Worm (Caenorhabditis elegans) whole organism, midembryonic: Measurements from ENCODE around the gene lag-1.

Source experiments
- T22C8.4 ChIP-seq: fragments of 200-800 bp; sonication (Bioruptor generic); IDR thresholded peaks from 2 replicates; pipeline ENCODE4 v1.3.6; 2022; ENCODE audit warnings: missing genetic modification characterization, missing compliant biosample characterization
- cog-1 ChIP-seq: sonication (generic microtip); optimal IDR thresholded peaks from 2 replicates; lab custom pipeline; 2016; ENCODE audit warnings: missing genetic modification characterization, missing compliant biosample characterization
- flt-1 ChIP-seq: fragments of 200-800 bp; sonication (Bioruptor generic); IDR thresholded peaks from 2 replicates; pipeline ENCODE4 v1.3.6; 2022; ENCODE audit warnings: missing genetic modification characterization, missing compliant biosample characterization
- klf-2 ChIP-seq: fragments of 200-800 bp; sonication (Bioruptor generic); conservative IDR thresholded peaks from 2 replicates; pipeline ENCODE4 v1.3.6; 2022; ENCODE audit warnings: missing genetic modification reagents, missing genetic modification characterization, missing compliant biosample characterization
- med-1 ChIP-seq: sonication (generic microtip); optimal IDR thresholded peaks from 2 replicates; lab custom pipeline; 2017; ENCODE audit warnings: missing genetic modification characterization, mild to moderate bottlenecking, missing compliant biosample characterization, antibody characterized with exemption, missing genetic modification reagents; ENCODE audit not compliant: insufficient read depth
- ref-1 ChIP-seq: fragments of 200-800 bp; sonication (Bioruptor generic); conservative IDR thresholded peaks from 2 replicates; pipeline ENCODE4 v1.3.6; 2022; ENCODE audit warnings: missing genetic modification reagents, missing genetic modification characterization, missing compliant biosample characterization
- tab-1 ChIP-seq: fragments of 200-800 bp; sonication (Bioruptor generic); IDR thresholded peaks from 2 replicates; pipeline ENCODE4 v1.3.6; 2022; ENCODE audit warnings: missing genetic modification characterization, missing compliant biosample characterization
- ztf-23 ChIP-seq: fragments of 200-800 bp; sonication (Bioruptor generic); IDR thresholded peaks from 2 replicates; pipeline ENCODE4 v1.3.6; 2022; ENCODE audit warnings: missing genetic modification reagents, missing genetic modification characterization, missing compliant biosample characterization
- ztf-29 ChIP-seq: fragments of 200-800 bp; sonication (Bioruptor generic); IDR thresholded peaks from 2 replicates; pipeline ENCODE4 v1.3.6; 2022; ENCODE audit warnings: missing genetic modification reagents, missing genetic modification characterization, missing compliant biosample characterization

Gene lag-1

DNA sequence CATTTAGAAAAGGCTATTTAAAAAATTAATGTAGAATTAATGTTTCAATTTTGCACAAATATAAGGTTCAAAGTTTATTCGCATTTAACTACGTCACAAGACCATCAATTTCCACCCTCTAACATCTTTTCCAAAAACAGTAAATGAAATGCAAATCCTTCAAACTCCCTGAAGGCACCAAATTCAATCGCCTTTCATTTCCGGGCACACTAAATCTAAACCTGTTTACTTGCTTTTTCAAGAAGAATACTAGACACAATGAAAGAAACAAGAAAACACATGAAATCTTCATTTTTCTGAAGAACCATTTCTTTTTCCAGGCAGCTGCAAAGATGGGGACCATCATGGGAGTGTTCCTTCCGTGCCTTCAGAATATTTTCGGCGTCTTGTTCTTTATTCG is 30.0 kb upstream of the lag-1 start:
- no peak for TF ChIP-seq T22C8.4 (GFP tag; lab: Robert Waterston, UW)
- no peak for TF ChIP-seq klf-2 (GFP tag; lab: Robert Waterston, UW)
- TF ChIP-seq flt-1 (GFP tag; lab: Robert Waterston, UW): no peak
- no peak for TF ChIP-seq ztf-29 (GFP tag; lab: Robert Waterston, UW)
- TF ChIP-seq cog-1 (tag; lab: Kevin White, UChicago): no peak
- TF ChIP-seq tab-1 (GFP tag; lab: Robert Waterston, UW): no peak
- no peak for TF ChIP-seq ztf-23 (GFP tag; lab: Robert Waterston, UW)

DNA sequence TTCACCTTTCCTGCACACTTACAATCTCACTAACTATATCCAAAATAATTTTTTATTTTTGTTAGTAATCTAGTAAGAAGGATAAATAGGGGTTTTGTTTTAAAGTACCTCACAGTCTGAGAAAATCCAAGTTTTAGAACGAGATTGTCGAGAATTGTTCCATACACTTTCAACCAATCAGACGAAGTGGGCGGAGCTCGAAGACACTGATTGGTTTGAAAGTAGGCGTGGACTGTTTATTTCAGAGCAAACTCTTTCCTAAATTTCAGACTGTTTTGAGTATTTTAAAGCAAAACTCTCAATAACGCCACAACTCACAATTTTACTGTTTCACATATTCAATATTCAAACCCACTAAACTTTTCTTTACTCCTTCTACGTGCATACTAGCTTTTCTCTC is 24.2 kb upstream of the lag-1 start:
- TF ChIP-seq T22C8.4 (GFP tag; lab: Robert Waterston, UW): no peak
- TF ChIP-seq med-1: no peak
- no peak for TF ChIP-seq ref-1 (GFP tag; lab: Robert Waterston, UW)
- TF ChIP-seq klf-2 (GFP tag; lab: Robert Waterston, UW): no peak
- TF ChIP-seq ztf-29 (GFP tag; lab: Robert Waterston, UW): no peak
- TF ChIP-seq ztf-23 (GFP tag; lab: Robert Waterston, UW): no peak
- TF ChIP-seq cog-1 (tag; lab: Kevin White, UChicago): no peak
- TF ChIP-seq tab-1 (GFP tag; lab: Robert Waterston, UW): no peak
- TF ChIP-seq flt-1 (GFP tag; lab: Robert Waterston, UW): no peak

ce11 chrIV:6076128-6076527 is 19.1 kb upstream of the lag-1 start, which contains the start of gene cpg-20:
TSS of gene cpg-20 (minus strand) at chrIV:6076228.
- TF ChIP-seq klf-2 (GFP tag; lab: Robert Waterston, UW) (no peak), flt-1 (GFP tag; lab: Robert Waterston, UW) (no peak), T22C8.4 (GFP tag; lab: Robert Waterston, UW) (no peak), ref-1 (GFP tag; lab: Robert Waterston, UW) (no peak), ztf-23 (GFP tag; lab: Robert Waterston, UW) (no peak), tab-1 (GFP tag; lab: Robert Waterston, UW) (no peak), med-1 (no peak), ztf-29 (GFP tag; lab: Robert Waterston, UW) (no peak), cog-1 (tag; lab: Kevin White, UChicago) (no peak)

DNA sequence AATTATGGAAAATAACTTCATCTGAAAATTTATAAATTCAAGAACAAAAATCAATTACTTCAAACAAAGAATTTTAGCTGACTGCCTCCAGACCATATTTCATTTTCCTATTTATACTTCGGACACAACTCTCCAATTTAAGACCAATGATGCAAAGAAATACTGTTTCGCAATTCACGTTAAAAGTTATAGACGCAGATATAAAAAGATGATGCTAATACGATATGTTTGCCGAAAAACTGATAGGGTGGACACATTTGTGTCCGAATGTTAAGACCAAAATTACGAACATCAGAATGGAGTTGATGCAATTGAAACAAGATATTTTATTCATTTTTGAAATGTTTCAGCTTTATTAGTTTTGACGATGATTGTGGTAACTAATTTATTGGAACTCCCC is 15.3 kb upstream of the lag-1 start, which contains the start of gene ugt-19:
TSS of gene ugt-19 (minus strand) at position 28 of the 400 bp plus-strand sequence.
- TF ChIP-seq cog-1 (tag; lab: Kevin White, UChicago) (no peak), ztf-23 (GFP tag; lab: Robert Waterston, UW) (no peak), T22C8.4 (GFP tag; lab: Robert Waterston, UW) (no peak), tab-1 (GFP tag; lab: Robert Waterston, UW) (no peak), flt-1 (GFP tag; lab: Robert Waterston, UW) (no peak), ztf-29 (GFP tag; lab: Robert Waterston, UW) (no peak), ref-1 (GFP tag; lab: Robert Waterston, UW) (no peak), med-1 (no peak), klf-2 (GFP tag; lab: Robert Waterston, UW) (no peak)

ce11 chrIV:6083550-6084041 is 11.6 kb upstream of the lag-1 start, which contains the start of gene ugt-20:
TSS of gene ugt-20 (minus strand) at chrIV:6083600.
- TF ChIP-seq ztf-29 (GFP tag; lab: Robert Waterston, UW) (no peak), T22C8.4 (GFP tag; lab: Robert Waterston, UW) (no peak), flt-1 (GFP tag; lab: Robert Waterston, UW) (no peak), ztf-23 (GFP tag; lab: Robert Waterston, UW) (no peak), tab-1 (GFP tag; lab: Robert Waterston, UW) (no peak), klf-2 (GFP tag; lab: Robert Waterston, UW) (no peak), med-1 (no peak)

DNA sequence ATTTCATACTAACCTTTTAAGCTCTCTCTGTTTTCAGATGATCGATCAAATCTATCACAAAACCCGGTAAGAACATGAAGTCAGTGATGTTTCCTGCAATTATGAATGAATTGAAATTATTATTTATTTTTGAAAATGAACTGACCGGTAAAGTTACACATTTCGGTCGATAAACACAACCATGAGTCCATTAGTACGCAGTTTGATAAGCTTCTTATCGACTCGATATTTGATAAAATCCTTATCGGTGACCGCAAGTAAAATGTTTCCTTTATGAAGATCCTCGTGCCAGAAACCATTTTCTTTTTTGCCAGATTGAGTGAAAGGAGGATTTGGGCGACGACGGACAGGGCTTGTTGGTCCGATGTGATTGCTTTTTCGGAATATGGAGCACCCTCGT is 8.7 kb upstream of the lag-1 start:
- TF ChIP-seq ref-1 (GFP tag; lab: Robert Waterston, UW) (no peak), med-1 (no peak), flt-1 (GFP tag; lab: Robert Waterston, UW) (no peak), tab-1 (GFP tag; lab: Robert Waterston, UW) (no peak), T22C8.4 (GFP tag; lab: Robert Waterston, UW) (no peak), cog-1 (tag; lab: Kevin White, UChicago) (no peak), ztf-29 (GFP tag; lab: Robert Waterston, UW) (no peak)

DNA sequence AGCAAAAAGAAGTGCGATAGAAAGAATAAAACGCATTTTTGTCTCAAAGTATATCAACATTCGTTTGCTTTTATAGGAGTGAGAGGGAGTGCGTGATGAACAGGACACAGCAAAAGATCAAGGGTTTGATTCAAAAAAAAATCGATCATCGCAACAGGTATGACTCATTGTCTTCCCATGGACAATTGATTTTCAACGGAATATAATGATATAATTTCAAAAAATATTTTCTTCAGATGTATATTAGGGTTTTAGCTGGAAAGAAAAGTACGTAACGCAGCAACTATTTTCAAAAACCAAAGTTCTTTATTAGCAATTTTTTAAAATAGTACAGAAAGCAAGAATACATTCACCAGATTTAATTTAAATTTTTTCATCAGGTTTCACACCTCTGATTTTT is 2.9 kb upstream of the lag-1 start, which contains the start of gene K08B4.7:
TSS of gene K08B4.7 (minus strand) at position 101 of the 400 bp plus-strand sequence.
- no peak for TF ChIP-seq ztf-29 (GFP tag; lab: Robert Waterston, UW)
- TF ChIP-seq flt-1 (GFP tag; lab: Robert Waterston, UW): no peak
- TF ChIP-seq klf-2 (GFP tag; lab: Robert Waterston, UW): no peak

- TF ChIP-seq T22C8.4 (GFP tag; lab: Robert Waterston, UW): no peak
- no peak for TF ChIP-seq klf-2 (GFP tag; lab: Robert Waterston, UW)
- no peak for TF ChIP-seq tab-1 (GFP tag; lab: Robert Waterston, UW)
- no peak for TF ChIP-seq flt-1 (GFP tag; lab: Robert Waterston, UW)
- no peak for TF ChIP-seq cog-1 (tag; lab: Kevin White, UChicago)
- TF ChIP-seq ztf-23 (GFP tag; lab: Robert Waterston, UW): no peak
- TF ChIP-seq ref-1 (GFP tag; lab: Robert Waterston, UW): no peak
- no peak for TF ChIP-seq med-1
- no peak for TF ChIP-seq ztf-29 (GFP tag; lab: Robert Waterston, UW)
Observed at ce11 chrIV:6093477-6094314, 1.5 kb upstream of the lag-1 start, which contains the start of gene cpi-1. TSS of gene cpi-1 (minus strand) at chrIV:6093680.

ce11 chrIV:6094315-6094606 is 946 bp upstream of the lag-1 start:
- TF ChIP-seq med-1: no peak
- no peak for TF ChIP-seq T22C8.4 (GFP tag; lab: Robert Waterston, UW)
- no peak for TF ChIP-seq ztf-23 (GFP tag; lab: Robert Waterston, UW)
- TF ChIP-seq ref-1 (GFP tag; lab: Robert Waterston, UW): no peak
- TF ChIP-seq tab-1 (GFP tag; lab: Robert Waterston, UW): no peak
- TF ChIP-seq ztf-29 (GFP tag; lab: Robert Waterston, UW): no peak
